ENCODE assay signal across 5 fruit fly cellular contexts in genomic region chr3L:18106021-18106944, dm6.
TF ChIP-seq lines count a peak whose summit lies in the region.

TSS of gene CG13698 (minus strand) at chr3L:18106149.
TSS of gene mRpS26 (plus strand) at chr3L:18106579.

- TF ChIP-seq CTCF in whole organism, embryonic (GFP tag; optimal IDR thresholded peaks at IDR 0.05; lab: Kevin White, UChicago) = no peak

TF ChIP-seq in whole organism, adult, 20 proteins besides CTCF, POLR2A, EP300 and RAD21 (continues in another document):
- TF ChIP-seq CG7101 (tag; optimal IDR thresholded peaks at IDR 0.05; lab: Kevin White, UChicago) = peak; percentile 79
- TF ChIP-seq ovo (GFP tag; optimal IDR thresholded peaks at IDR 0.05; lab: Kevin White, UChicago) = peak; percentile 15
- peak; percentile 89 for TF ChIP-seq CG12768 (GFP tag; optimal IDR thresholded peaks at IDR 0.05; lab: Kevin White, UChicago)
- no peak for TF ChIP-seq CG5204 (GFP tag; optimal IDR thresholded peaks at IDR 0.05; lab: Kevin White, UChicago)
- TF ChIP-seq CG11617 (GFP tag; optimal IDR thresholded peaks at IDR 0.05; lab: Kevin White, UChicago) = peak; percentile 81
- peak; percentile 46 for TF ChIP-seq Crg-1 (GFP tag; optimal IDR thresholded peaks at IDR 0.05; lab: Kevin White, UChicago)
- peak; percentile 34 for TF ChIP-seq Clk (GFP tag; optimal IDR thresholded peaks at IDR 0.05; lab: Kevin White, UChicago)
- peak; percentile 22 for TF ChIP-seq Mnt (GFP tag; optimal IDR thresholded peaks at IDR 0.05; lab: Kevin White, UChicago)
- peak; percentile 73 for TF ChIP-seq toe (GFP tag; optimal IDR thresholded peaks at IDR 0.05; lab: Kevin White, UChicago)
- TF ChIP-seq cic (GFP tag; optimal IDR thresholded peaks at IDR 0.05; lab: Kevin White, UChicago) = no peak
- TF ChIP-seq Hr96 (GFP tag; optimal IDR thresholded peaks at IDR 0.05; lab: Kevin White, UChicago) = no peak
- TF ChIP-seq tj (GFP tag; optimal IDR thresholded peaks at IDR 0.05; lab: Kevin White, UChicago) = peak; percentile 92
- TF ChIP-seq CG14711 (tag; optimal IDR thresholded peaks at IDR 0.05; lab: Kevin White, UChicago) = peak; percentile 78
- peak; percentile 82 for TF ChIP-seq CG7045 (GFP tag; optimal IDR thresholded peaks at IDR 0.05; lab: Kevin White, UChicago)
- peak; percentile 59 for TF ChIP-seq pad (GFP tag; optimal IDR thresholded peaks at IDR 0.05; lab: Kevin White, UChicago)
- TF ChIP-seq CG1620 (GFP tag; optimal IDR thresholded peaks at IDR 0.05; lab: Kevin White, UChicago) = peak; percentile 58
- TF ChIP-seq bab1 (GFP tag; optimal IDR thresholded peaks at IDR 0.05; lab: Kevin White, UChicago) = peak; percentile 66
- TF ChIP-seq kay (GFP tag; lab: Kevin White, UChicago; ENCODE audit: borderline replicate concordance) = no peak

TF ChIP-seq in whole organism, embryonic, 481 proteins besides CTCF, POLR2A, EP300 and RAD21 (continues in another document):
- TF ChIP-seq Spps (tag; optimal IDR thresholded peaks at IDR 0.05; lab: Kevin White, UChicago) = peak; percentile 9
- TF ChIP-seq amos (GFP tag; IDR thresholded peaks at IDR 0.05; lab: Robert Waterston, UW; ENCODE audit: partially characterized antibody) = no peak; the same call in 1 of the 2 replicates
- TF ChIP-seq CG1603 (tag; optimal IDR thresholded peaks at IDR 0.05; lab: Kevin White, UChicago) = peak; percentile 30
- TF ChIP-seq Trl (optimal IDR thresholded peaks at IDR 0.05; lab: Kevin White, UChicago) = no peak
- peak; percentile 40 for TF ChIP-seq Trl (GFP tag; optimal IDR thresholded peaks at IDR 0.05; lab: Kevin White, UChicago)
- TF ChIP-seq CG6175 (GFP tag; IDR thresholded peaks at IDR 0.05; lab: Robert Waterston, UW) = no peak
- no peak for TF ChIP-seq Eip74EF (GFP tag; optimal IDR thresholded peaks at IDR 0.05; lab: Kevin White, UChicago)
- peak; percentile 65 for TF ChIP-seq odd (GFP tag; optimal IDR thresholded peaks at IDR 0.05; lab: Kevin White, UChicago)
- peak; percentile 72 for TF ChIP-seq CG13296 (GFP tag; optimal IDR thresholded peaks at IDR 0.05; lab: Kevin White, UChicago)
- TF ChIP-seq Hr78 (GFP tag; optimal IDR thresholded peaks at IDR 0.05; lab: Kevin White, UChicago) = peak in 1 of 2 experiments; percentile 40
- TF ChIP-seq gro (GFP tag; optimal IDR thresholded peaks at IDR 0.05; lab: Kevin White, UChicago) = peak; percentile 59
- TF ChIP-seq oc (tag; optimal IDR thresholded peaks at IDR 0.05; lab: Kevin White, UChicago) = peak; percentile 59
- TF ChIP-seq NC2α (GFP tag; optimal IDR thresholded peaks at IDR 0.05; lab: Kevin White, UChicago) = no peak
- peak; percentile 50 for TF ChIP-seq Max (GFP tag; optimal IDR thresholded peaks at IDR 0.05; lab: Kevin White, UChicago)
- peak; percentile 77 for TF ChIP-seq bcd (GFP tag; optimal IDR thresholded peaks at IDR 0.05; lab: Kevin White, UChicago)
- peak; percentile 21 for TF ChIP-seq Sry-δ (GFP tag; optimal IDR thresholded peaks at IDR 0.05; lab: Kevin White, UChicago)
- TF ChIP-seq peb (GFP tag; IDR thresholded peaks at IDR 0.05; lab: Robert Waterston, UW) = no peak
- TF ChIP-seq Sox102F (GFP tag; optimal IDR thresholded peaks at IDR 0.05; lab: Kevin White, UChicago) = peak; percentile 72

TF ChIP-seq in whole organism, prepupa, 60 proteins besides CTCF, POLR2A, EP300 and RAD21 (continues in another document):
- TF ChIP-seq fkh (GFP tag; optimal IDR thresholded peaks at IDR 0.05; lab: Kevin White, UChicago) = peak; percentile 50
- peak; percentile 74 for TF ChIP-seq esn (GFP tag; optimal IDR thresholded peaks at IDR 0.05; lab: Kevin White, UChicago)
- TF ChIP-seq Hr4 (GFP tag; optimal IDR thresholded peaks at IDR 0.05; lab: Kevin White, UChicago) = peak; percentile 65
- TF ChIP-seq Eip78C (GFP tag; lab: Kevin White, UChicago) = peak; percentile 88
- TF ChIP-seq Sox14 (GFP tag; optimal IDR thresholded peaks at IDR 0.05; lab: Kevin White, UChicago) = peak; percentile 34
- TF ChIP-seq Eip93F (GFP tag; optimal IDR thresholded peaks at IDR 0.05; lab: Kevin White, UChicago) = peak; percentile 40
- TF ChIP-seq CG8119 (GFP tag; IDR thresholded peaks at IDR 0.05; lab: Robert Waterston, UW) = peak; percentile 37; the same call in 1 of the 3 replicates
- TF ChIP-seq ss (GFP tag; optimal IDR thresholded peaks at IDR 0.05; lab: Kevin White, UChicago) = peak in 1 of 2 experiments; percentile 37
- TF ChIP-seq fd59A (GFP tag; optimal IDR thresholded peaks at IDR 0.05; lab: Kevin White, UChicago) = peak; percentile 24
- peak; percentile 31 for TF ChIP-seq CG11762 (GFP tag; optimal IDR thresholded peaks at IDR 0.05; lab: Kevin White, UChicago; ENCODE audit: insufficient read depth)
- no peak for TF ChIP-seq CG4318 (GFP tag; optimal IDR thresholded peaks at IDR 0.05; lab: Kevin White, UChicago)
- TF ChIP-seq CG3919 (GFP tag; optimal IDR thresholded peaks at IDR 0.05; lab: Kevin White, UChicago) = peak; percentile 46
- no peak for TF ChIP-seq fd85E (GFP tag; optimal IDR thresholded peaks at IDR 0.05; lab: Kevin White, UChicago)
- TF ChIP-seq dsx (GFP tag; optimal IDR thresholded peaks at IDR 0.05; lab: Kevin White, UChicago; ENCODE audit: poor library complexity, severe bottlenecking) = peak; percentile 96
- TF ChIP-seq Hr39 (GFP tag; optimal IDR thresholded peaks at IDR 0.05; lab: Kevin White, UChicago) = peak; percentile 55
- TF ChIP-seq CG34406 (GFP tag; optimal IDR thresholded peaks at IDR 0.05; lab: Kevin White, UChicago) = peak; percentile 76
- peak; percentile 38 for TF ChIP-seq CG8319 (GFP tag; optimal IDR thresholded peaks at IDR 0.05; lab: Kevin White, UChicago)
- TF ChIP-seq Blimp-1 (GFP tag; optimal IDR thresholded peaks at IDR 0.05; lab: Kevin White, UChicago) = peak; percentile 40
- TF ChIP-seq dac (GFP tag; optimal IDR thresholded peaks at IDR 0.05; lab: Kevin White, UChicago) = peak; percentile 55

TF ChIP-seq in whole organism, pupa, 21 proteins besides CTCF, POLR2A, EP300 and RAD21 (continues in another document):
- TF ChIP-seq CG8301 (tag; optimal IDR thresholded peaks at IDR 0.05; lab: Kevin White, UChicago) (peak; percentile 45), CG13204 (GFP tag; optimal IDR thresholded peaks at IDR 0.05; lab: Kevin White, UChicago) (no peak), Ets98B (GFP tag; IDR thresholded peaks at IDR 0.05; lab: Robert Waterston, UW) (peak; percentile 56), CG14655 (GFP tag; optimal IDR thresholded peaks at IDR 0.05; lab: Kevin White, UChicago) (no peak), CG12605 (GFP tag; IDR thresholded peaks at IDR 0.05; lab: Robert Waterston, UW) (0 out of 2 replicates have a peak, but pooled peaks have one; percentile 11), CG32121 (GFP tag; IDR thresholded peaks at IDR 0.05; lab: Robert Waterston, UW) (peak; percentile 46), rn (GFP tag; IDR thresholded peaks at IDR 0.05; lab: Robert Waterston, UW) (no peak), CG9948 (tag; optimal IDR thresholded peaks at IDR 0.05; lab: Kevin White, UChicago) (peak; percentile 51), CG15710 (tag; optimal IDR thresholded peaks at IDR 0.05; lab: Kevin White, UChicago) (peak; percentile 74), D1 (tag; optimal IDR thresholded peaks at IDR 0.05; lab: Kevin White, UChicago) (peak; percentile 23), gl (tag; optimal IDR thresholded peaks at IDR 0.05; lab: Kevin White, UChicago) (no peak), Pif1A (GFP tag; optimal IDR thresholded peaks at IDR 0.05; lab: Kevin White, UChicago) (no peak), EcR (GFP tag; optimal IDR thresholded peaks at IDR 0.05; lab: Kevin White, UChicago) (no peak), Pif1B (GFP tag; optimal IDR thresholded peaks at IDR 0.05; lab: Kevin White, UChicago) (peak; percentile 45), fd96Ca (GFP tag; IDR thresholded peaks at IDR 0.05; lab: Robert Waterston, UW) (peak; percentile 55; the same call in 1 of the 3 replicates), CG4496 (GFP tag; IDR thresholded peaks at IDR 0.05; lab: Robert Waterston, UW) (peak; percentile 62; the same call in 2 of the 3 replicates), Snoo (tag; optimal IDR thresholded peaks at IDR 0.05; lab: Kevin White, UChicago) (peak; percentile 61), CG34367 (tag; optimal IDR thresholded peaks at IDR 0.05; lab: Kevin White, UChicago) (peak; percentile 47), CG10348 (GFP tag; IDR thresholded peaks at IDR 0.05; lab: Robert Waterston, UW) (no peak), CG17806 (tag; optimal IDR thresholded peaks at IDR 0.05; lab: Kevin White, UChicago) (peak; percentile 54)

TF ChIP-seq in whole organism, wandering third instar larva, 38 proteins besides CTCF, POLR2A, EP300 and RAD21 (continues in another document):
- TF ChIP-seq Hr78 (GFP tag; optimal IDR thresholded peaks at IDR 0.05; lab: Kevin White, UChicago) = no peak
- peak; percentile 59 for TF ChIP-seq sv (GFP tag; optimal IDR thresholded peaks at IDR 0.05; lab: Kevin White, UChicago)
- TF ChIP-seq Abd-B (GFP tag; optimal IDR thresholded peaks at IDR 0.05; lab: Kevin White, UChicago) = no peak
- TF ChIP-seq Sp1 (GFP tag; optimal IDR thresholded peaks at IDR 0.05; lab: Kevin White, UChicago) = peak; percentile 78
- TF ChIP-seq jim (GFP tag; optimal IDR thresholded peaks at IDR 0.05; lab: Kevin White, UChicago) = no peak
- TF ChIP-seq usp (GFP tag; optimal IDR thresholded peaks at IDR 0.05; lab: Kevin White, UChicago) = no peak
- peak; percentile 60 for TF ChIP-seq dmrt93B (GFP tag; optimal IDR thresholded peaks at IDR 0.05; lab: Kevin White, UChicago)
- TF ChIP-seq CG9705 (GFP tag; optimal IDR thresholded peaks at IDR 0.05; lab: Kevin White, UChicago) = peak; percentile 74
- TF ChIP-seq dl (GFP tag; optimal IDR thresholded peaks at IDR 0.05; lab: Kevin White, UChicago; ENCODE audit: insufficient read depth in 1 of 2, partially characterized antibody in 2 of 2) = no peak
- no peak for TF ChIP-seq Jra (GFP tag; optimal IDR thresholded peaks at IDR 0.05; lab: Kevin White, UChicago)
- TF ChIP-seq Mio (GFP tag; optimal IDR thresholded peaks at IDR 0.05; lab: Kevin White, UChicago) = no peak
- TF ChIP-seq woc (GFP tag; optimal IDR thresholded peaks at IDR 0.05; lab: Kevin White, UChicago) = peak; percentile 61
- TF ChIP-seq h (GFP tag; optimal IDR thresholded peaks at IDR 0.05; lab: Kevin White, UChicago) = peak; percentile 58
- TF ChIP-seq dsf (GFP tag; optimal IDR thresholded peaks at IDR 0.05; lab: Kevin White, UChicago; ENCODE audit: borderline replicate concordance) = no peak
- peak; percentile 37 for TF ChIP-seq Dif (GFP tag; optimal IDR thresholded peaks at IDR 0.05; lab: Kevin White, UChicago; ENCODE audit: partially characterized antibody)
- no peak for TF ChIP-seq Vsx2 (GFP tag; optimal IDR thresholded peaks at IDR 0.05; lab: Kevin White, UChicago; ENCODE audit: partially characterized antibody)
- no peak for TF ChIP-seq tai (GFP tag; optimal IDR thresholded peaks at IDR 0.05; lab: Kevin White, UChicago)
- TF ChIP-seq Myc (optimal IDR thresholded peaks at IDR 0.05; lab: Kevin White, UChicago) = peak; percentile 93
- no peak for TF ChIP-seq Rel (GFP tag; optimal IDR thresholded peaks at IDR 0.05; lab: Kevin White, UChicago)
- peak; percentile 6 for TF ChIP-seq Rel (tag; optimal IDR thresholded peaks at IDR 0.05; lab: Kevin White, UChicago)
- peak in 1 of 2 experiments; percentile 78 for TF ChIP-seq foxo (GFP tag; optimal IDR thresholded peaks at IDR 0.05; lab: Kevin White, UChicago)
- peak; percentile 85 for TF ChIP-seq HLH106 (tag; optimal IDR thresholded peaks at IDR 0.05; lab: Kevin White, UChicago)
- no peak for TF ChIP-seq lola (GFP tag; optimal IDR thresholded peaks at IDR 0.05; lab: Kevin White, UChicago)
